Fruit fly (Drosophila melanogaster): ENCODE measurements around the gene larp.
A peak's percentile ranks its signal among the peaks of the same experiment; 100 is the strongest.

The larp gene

dm6 chr3R:28339654-28340605, 3.7 kb upstream of the larp start, which contains the start of the genes Gfat2 and Moca-cyp (continued):
- TF ChIP-seq CG18476 (GFP tag; optimal IDR thresholded peaks at IDR 0.05) (peak; percentile 49), sr (GFP tag; IDR thresholded peaks at IDR 0.05) (0 out of 3 replicates have a peak, but pooled peaks have one; percentile 11), grau (tag; optimal IDR thresholded peaks at IDR 0.05) (peak; percentile 71), gsb-n (tag; optimal IDR thresholded peaks at IDR 0.05) (peak; percentile 40), CG7786 (GFP tag; optimal IDR thresholded peaks at IDR 0.05) (no peak), CG5180 (GFP tag; optimal IDR thresholded peaks at IDR 0.05) (peak; percentile 9), sc (optimal IDR thresholded peaks at IDR 0.05) (no peak), sc (GFP tag; optimal IDR thresholded peaks at IDR 0.05) (peak; percentile 56), CG2678 (tag; optimal IDR thresholded peaks at IDR 0.05) (peak; percentile 68), CG32767 (GFP tag; IDR thresholded peaks at IDR 0.05) (no peak), crc (GFP tag; optimal IDR thresholded peaks at IDR 0.05) (no peak), ase (GFP tag; IDR thresholded peaks at IDR 0.05) (no peak), CG17829 (tag; optimal IDR thresholded peaks at IDR 0.05) (peak; percentile 77), cato (GFP tag; optimal IDR thresholded peaks at IDR 0.05; ENCODE audit: borderline replicate concordance) (peak; percentile 38), CG7928 (GFP tag; optimal IDR thresholded peaks at IDR 0.05) (peak; percentile 88), cad (GFP tag; optimal IDR thresholded peaks at IDR 0.05) (no peak), seq (GFP tag; IDR thresholded peaks at IDR 0.05) (peak; percentile 42; the same call in 1 of the 2 replicates), sug (tag; optimal IDR thresholded peaks at IDR 0.05) (peak; percentile 70), aop (GFP tag; IDR thresholded peaks at IDR 0.05) (no peak), Bdp1 (GFP tag; optimal IDR thresholded peaks at IDR 0.05) (peak; percentile 23), gce (GFP tag; IDR thresholded peaks at IDR 0.05) (no peak), Stat92E (GFP tag; optimal IDR thresholded peaks at IDR 0.05) (peak in 1 of 3 experiments; percentile 81), fru (optimal IDR thresholded peaks at IDR 0.05) (no peak), bowl (GFP tag; IDR thresholded peaks at IDR 0.05) (no peak), eve (GFP tag; optimal IDR thresholded peaks at IDR 0.05) (no peak), CG12299 (tag; optimal IDR thresholded peaks at IDR 0.05) (no peak), Hr78 (GFP tag; optimal IDR thresholded peaks at IDR 0.05) (no peak), CG14965 (GFP tag; optimal IDR thresholded peaks at IDR 0.05; ENCODE audit: borderline replicate concordance) (no peak), ERR (GFP tag; optimal IDR thresholded peaks at IDR 0.05) (no peak), CG10147 (GFP tag; optimal IDR thresholded peaks at IDR 0.05) (peak; percentile 6), emc (GFP tag; optimal IDR thresholded peaks at IDR 0.05) (no peak), Deaf1 (tag; optimal IDR thresholded peaks at IDR 0.05) (peak; percentile 38), twi (tag; optimal IDR thresholded peaks at IDR 0.05) (peak; percentile 52), lilli (GFP tag; optimal IDR thresholded peaks at IDR 0.05) (peak; percentile 57), CG1024 (GFP tag; IDR thresholded peaks at IDR 0.05) (peak; percentile 60), Eip74EF (GFP tag; optimal IDR thresholded peaks at IDR 0.05) (no peak), NK7.1 (GFP tag; optimal IDR thresholded peaks at IDR 0.05) (no peak), lmd (GFP tag; IDR thresholded peaks at IDR 0.05) (peak; percentile 69), Bgb (GFP tag; IDR thresholded peaks at IDR 0.05; ENCODE audit: partially characterized antibody) (peak; percentile 66), CG11085 (GFP tag; IDR thresholded peaks at IDR 0.05) (peak; percentile 45; the same call in 1 of the 2 replicates), pb (GFP tag; optimal IDR thresholded peaks at IDR 0.05) (no peak), Dek (tag; optimal IDR thresholded peaks at IDR 0.05) (peak; percentile 39), sqz (GFP tag; optimal IDR thresholded peaks at IDR 0.05) (peak; percentile 81), CG4730 (GFP tag; IDR thresholded peaks at IDR 0.05) (peak; percentile 53), zfh2 (GFP tag; optimal IDR thresholded peaks at IDR 0.05) (peak; percentile 45), CG30431 (GFP tag; optimal IDR thresholded peaks at IDR 0.05) (no peak), dysf (GFP tag; IDR thresholded peaks at IDR 0.05) (peak; percentile 43; the same call in 2 of the 3 replicates), ara (GFP tag; IDR thresholded peaks at IDR 0.05) (0 out of 2 replicates have a peak, but pooled peaks have one; percentile 43), Oaz (GFP tag; IDR thresholded peaks at IDR 0.05) (0 out of 2 replicates have a peak, but pooled peaks have one; percentile 22)

All from whole organism, embryonic.